Fruit fly (Drosophila melanogaster) whole organism, embryonic: Measurements from ENCODE around the gene SelT.

Experiments
- Asciz ChIP-seq: fragments of 200-800 bp; sonication (Bioruptor generic); optimal IDR thresholded peaks from 2 replicates; lab custom pipeline; 2017; ENCODE audit warnings: missing biosample characterization, mild to moderate bottlenecking, missing genetic modification characterization, missing genetic modification reagents
- Atf3 ChIP-seq: fragments of 200-800 bp; sonication (Bioruptor generic); optimal IDR thresholded peaks from 3 replicates; lab custom pipeline; 2016; ENCODE audit warnings: missing biosample characterization, missing genetic modification characterization
- CG10267 ChIP-seq: fragments of 200-800 bp; sonication (Bioruptor generic); optimal IDR thresholded peaks from 2 replicates; lab custom pipeline; 2018; ENCODE audit warnings: missing biosample characterization, mild to moderate bottlenecking, missing genetic modification characterization, moderate library complexity
- CG10654 ChIP-seq: fragments of 200-800 bp; sonication (Bioruptor generic); optimal IDR thresholded peaks from 2 replicates; lab custom pipeline; 2016; ENCODE audit warnings: missing biosample characterization, missing genetic modification characterization
- CG10959 ChIP-seq: fragments of 200-800 bp; sonication (Bioruptor generic); IDR thresholded peaks from 2 replicates; pipeline ENCODE4 v1.3.6; 2022; ENCODE audit warnings: missing biosample characterization, missing genetic modification characterization
- CG11093 ChIP-seq: fragments of 200-800 bp; sonication (Bioruptor generic); IDR thresholded peaks from 3 replicates; pipeline ENCODE4 v1.3.6; 2022; ENCODE audit warnings: missing biosample characterization, missing genetic modification characterization
- CG11696 ChIP-seq: fragments of 200-800 bp; sonication (Bioruptor generic); IDR thresholded peaks from 2 replicates; pipeline ENCODE4 v1.3.6; 2022; ENCODE audit warnings: missing biosample characterization, missing genetic modification characterization
- CG14050 ChIP-seq: fragments of 200-800 bp; sonication (Bioruptor generic); IDR thresholded peaks from 3 replicates; pipeline ENCODE4 v1.3.6; 2022; ENCODE audit warnings: missing biosample characterization, missing genetic modification characterization
- CG15011 ChIP-seq: fragments of 200-800 bp; sonication (Bioruptor generic); optimal IDR thresholded peaks from 3 replicates; lab custom pipeline; 2018; ENCODE audit warnings: missing biosample characterization, mild to moderate bottlenecking, missing genetic modification characterization
- CG16779 ChIP-seq: fragments of 200-800 bp; sonication (Bioruptor generic); IDR thresholded peaks from 2 replicates; pipeline ENCODE4 v1.3.6; 2022; ENCODE audit warnings: missing biosample characterization, missing genetic modification characterization
- CG16815 ChIP-seq: fragments of 200-800 bp; sonication (Bioruptor generic); optimal IDR thresholded peaks from 3 replicates; lab custom pipeline; 2017; ENCODE audit warnings: missing biosample characterization, mild to moderate bottlenecking, missing genetic modification characterization
- CG17328 ChIP-seq: fragments of 200-800 bp; sonication (Bioruptor generic); IDR thresholded peaks from 2 replicates; pipeline ENCODE4 v1.3.6; 2022; ENCODE audit warnings: missing biosample characterization, missing genetic modification characterization
- CG17361 ChIP-seq: fragments of 200-800 bp; sonication (Bioruptor generic); IDR thresholded peaks from 3 replicates; pipeline ENCODE4 v1.3.6; 2022; ENCODE audit warnings: missing biosample characterization, missing genetic modification characterization
- CG2129 ChIP-seq: fragments of 200-800 bp; sonication (Bioruptor generic); IDR thresholded peaks from 2 replicates; pipeline ENCODE4 v1.3.6; 2022; ENCODE audit warnings: missing biosample characterization, missing genetic modification characterization; ENCODE audit not compliant: partially characterized antibody
- CG2712 ChIP-seq: fragments of 200-800 bp; optimal IDR thresholded peaks from 3 replicates; lab custom pipeline; 2019; ENCODE audit warnings: missing biosample characterization, mild to moderate bottlenecking, missing genetic modification characterization, moderate library complexity
- CG3065 ChIP-seq: fragments of 200-800 bp; sonication (Bioruptor generic); optimal IDR thresholded peaks from 2 replicates; lab custom pipeline; 2016; ENCODE audit warnings: missing biosample characterization, missing genetic modification characterization
- CG34422 ChIP-seq: fragments of 200-800 bp; sonication (Bioruptor generic); IDR thresholded peaks from 3 replicates; pipeline ENCODE4 v1.3.6; 2022; ENCODE audit warnings: missing biosample characterization, missing genetic modification characterization
- CG4282 ChIP-seq: fragments of 200-800 bp; sonication (Bioruptor generic); optimal IDR thresholded peaks from 2 replicates; lab custom pipeline; 2016; ENCODE audit warnings: missing biosample characterization, missing genetic modification characterization
- CG4820 ChIP-seq: fragments of 200-800 bp; sonication (Bioruptor generic); optimal IDR thresholded peaks from 3 replicates; lab custom pipeline; 2016; ENCODE audit warnings: missing biosample characterization, missing genetic modification characterization
- CG7357 ChIP-seq: fragments of 200-800 bp; sonication (Bioruptor generic); IDR thresholded peaks from 3 replicates; pipeline ENCODE4 v1.3.6; 2022; ENCODE audit warnings: missing biosample characterization, missing genetic modification characterization
- CTCF ChIP-seq: fragments of 200-800 bp; sonication (Bioruptor generic); optimal IDR thresholded peaks from 2 replicates; lab custom pipeline; 2017; ENCODE audit warnings: missing biosample characterization, mild to moderate bottlenecking, missing genetic modification characterization, moderate library complexity
- Dip3 ChIP-seq: fragments of 200-800 bp; sonication (Bioruptor generic); optimal IDR thresholded peaks from 3 replicates; lab custom pipeline; 2016; ENCODE audit warnings: missing biosample characterization, missing genetic modification characterization
- E2f2 ChIP-seq: fragments of 200-800 bp; sonication (Bioruptor generic); IDR thresholded peaks from 2 replicates; pipeline ENCODE4 v1.3.6; 2022; ENCODE audit warnings: missing biosample characterization, missing genetic modification characterization
- Ets65A ChIP-seq: fragments of 200-800 bp; sonication (Bioruptor generic); peaks from one replicate; lab custom pipeline; 2016; ENCODE audit warnings: missing biosample characterization, missing genetic modification characterization
- Ets97D ChIP-seq: fragments of 200-800 bp; sonication (Bioruptor generic); optimal IDR thresholded peaks from 3 replicates; lab custom pipeline; 2016; ENCODE audit warnings: missing biosample characterization, missing genetic modification characterization
- HmgZ ChIP-seq: fragments of 200-800 bp; sonication (Bioruptor generic); optimal IDR thresholded peaks from 2 replicates; lab custom pipeline; 2018; ENCODE audit warnings: missing biosample characterization, mild to moderate bottlenecking, missing genetic modification characterization
- Lhr ChIP-seq: fragments of 200-800 bp; sonication (Bioruptor generic); optimal IDR thresholded peaks from 3 replicates; lab custom pipeline; 2017; ENCODE audit warnings: mild to moderate bottlenecking, missing biosample characterization, missing genetic modification reagents, missing genetic modification characterization
- Med ChIP-seq: fragments of 200-800 bp; sonication (Bioruptor generic); peaks from one replicate; lab custom pipeline; 2016; ENCODE audit warnings: missing biosample characterization, missing genetic modification characterization, mild to moderate bottlenecking, inconsistent platforms, moderate library complexity
- Meics ChIP-seq: fragments of 200-800 bp; sonication (Bioruptor generic); optimal IDR thresholded peaks from 2 replicates; lab custom pipeline; 2017; ENCODE audit warnings: missing biosample characterization, mild to moderate bottlenecking, missing genetic modification characterization
- NK7.1 ChIP-seq: fragments of 200-800 bp; sonication (Bioruptor generic); optimal IDR thresholded peaks from 3 replicates; lab custom pipeline; 2016; ENCODE audit warnings: missing biosample characterization, missing genetic modification characterization
- Rfx ChIP-seq: fragments of 200-800 bp; sonication (Bioruptor generic); IDR thresholded peaks from 2 replicates; pipeline ENCODE4 v1.3.6; 2022; ENCODE audit warnings: missing biosample characterization, missing genetic modification characterization
- TFAM ChIP-seq: fragments of 200-800 bp; sonication (Bioruptor generic); optimal IDR thresholded peaks from 2 replicates; lab custom pipeline; 2017; ENCODE audit warnings: missing biosample characterization, missing genetic modification characterization, inconsistent platforms
- ase ChIP-seq: fragments of 200-800 bp; sonication (Bioruptor generic); IDR thresholded peaks from 3 replicates; pipeline ENCODE4 v1.3.6; 2022; ENCODE audit warnings: missing biosample characterization, missing genetic modification characterization
- bab2 ChIP-seq: fragments of 200-800 bp; sonication (Bioruptor generic); optimal IDR thresholded peaks from 2 replicates; lab custom pipeline; 2016; ENCODE audit warnings: missing biosample characterization, missing genetic modification characterization
- cad ChIP-seq: fragments of >200 bp; optimal IDR thresholded peaks from 2 replicates; lab custom pipeline; 2017; ENCODE audit warnings: missing biosample characterization, missing genetic modification characterization
- chm ChIP-seq: fragments of 200-800 bp; sonication (Bioruptor generic); IDR thresholded peaks from 2 replicates; pipeline ENCODE4 v1.3.6; 2022; ENCODE audit warnings: missing biosample characterization, missing genetic modification characterization
- chn ChIP-seq: fragments of 200-800 bp; sonication (Bioruptor generic); optimal IDR thresholded peaks from 2 replicates; lab custom pipeline; 2016; ENCODE audit warnings: missing biosample characterization, missing genetic modification characterization
- dm ChIP-seq: fragments of 200-800 bp; sonication (Bioruptor generic); optimal IDR thresholded peaks from 3 replicates; lab custom pipeline; 2016; ENCODE audit warnings: missing biosample characterization, missing genetic modification characterization
- dmrt11E ChIP-seq: fragments of 200-800 bp; sonication (Bioruptor generic); optimal IDR thresholded peaks from 3 replicates; lab custom pipeline; 2018; ENCODE audit warnings: missing biosample characterization, mild to moderate bottlenecking, missing genetic modification characterization, moderate library complexity
- fd64A ChIP-seq: fragments of 200-800 bp; sonication (Bioruptor generic); optimal IDR thresholded peaks from 3 replicates; lab custom pipeline; 2018; ENCODE audit warnings: missing biosample characterization, mild to moderate bottlenecking, missing genetic modification characterization
- fu2 ChIP-seq: fragments of 200-800 bp; sonication (Bioruptor generic); optimal IDR thresholded peaks from 2 replicates; lab custom pipeline; 2016; ENCODE audit warnings: missing biosample characterization, missing genetic modification characterization
- gsb ChIP-seq: fragments of 200-800 bp; sonication (Bioruptor generic); IDR thresholded peaks from 2 replicates; pipeline ENCODE4 v1.3.6; 2022; ENCODE audit warnings: missing biosample characterization, missing genetic modification characterization
- gt ChIP-seq: fragments of 200-800 bp; sonication (Bioruptor generic); IDR thresholded peaks from 2 replicates; pipeline ENCODE4 v1.3.6; 2022; ENCODE audit warnings: missing biosample characterization, missing genetic modification characterization
- jing ChIP-seq: fragments of 200-800 bp; sonication (Bioruptor generic); optimal IDR thresholded peaks from 2 replicates; lab custom pipeline; 2018; ENCODE audit warnings: missing biosample characterization, mild to moderate bottlenecking, missing genetic modification characterization
- lbe ChIP-seq: fragments of 200-800 bp; sonication (Bioruptor generic); optimal IDR thresholded peaks from 2 replicates; lab custom pipeline; 2016; ENCODE audit warnings: missing biosample characterization, mild to moderate bottlenecking, missing genetic modification characterization
- nerfin-1 ChIP-seq: fragments of 200-800 bp; sonication (Bioruptor generic); optimal IDR thresholded peaks from 3 replicates; lab custom pipeline; 2019; ENCODE audit warnings: missing biosample characterization, mild to moderate bottlenecking, missing genetic modification characterization, moderate library complexity
- p53 ChIP-seq: fragments of 200-800 bp; sonication (Bioruptor generic); optimal IDR thresholded peaks from 2 replicates; lab custom pipeline; 2016; ENCODE audit warnings: missing biosample characterization, missing genetic modification characterization
- peb ChIP-seq: fragments of 200-800 bp; sonication (Bioruptor generic); IDR thresholded peaks from 2 replicates; pipeline ENCODE4 v1.3.6; 2022; ENCODE audit warnings: missing biosample characterization, missing genetic modification characterization
- sd ChIP-seq: fragments of 200-800 bp; sonication (Bioruptor generic); optimal IDR thresholded peaks from 3 replicates; lab custom pipeline; 2018; ENCODE audit warnings: missing biosample characterization, mild to moderate bottlenecking, missing genetic modification characterization, moderate library complexity
- sim ChIP-seq: fragments of 200-800 bp; sonication (Bioruptor generic); IDR thresholded peaks from 2 replicates; pipeline ENCODE4 v1.3.6; 2022; ENCODE audit warnings: missing biosample characterization, missing genetic modification characterization
- slou ChIP-seq: fragments of 200-800 bp; sonication (Bioruptor generic); optimal IDR thresholded peaks from 3 replicates; lab custom pipeline; 2016; ENCODE audit warnings: missing biosample characterization, missing genetic modification characterization
- stwl ChIP-seq: fragments of 200-800 bp; sonication (Bioruptor generic); optimal IDR thresholded peaks from 3 replicates; lab custom pipeline; 2018; ENCODE audit warnings: missing biosample characterization, mild to moderate bottlenecking, missing genetic modification characterization, moderate library complexity
- zfh1 ChIP-seq: fragments of 200-800 bp; sonication (Bioruptor generic); IDR thresholded peaks from 3 replicates; pipeline ENCODE4 v1.3.6; 2022; ENCODE audit warnings: missing biosample characterization, missing genetic modification characterization
- zfh2 ChIP-seq: fragments of 200-800 bp; sonication (Bioruptor generic); optimal IDR thresholded peaks from 2 replicates; lab custom pipeline; 2016; ENCODE audit warnings: missing biosample characterization, missing genetic modification characterization

The SelT gene

dm6 chr2L:4971329-4971798, 39.4 kb upstream of the SelT start, which contains the start of gene CG14043 (continued):
- peak; percentile 85 for TF ChIP-seq Lhr (GFP tag; lab: Kevin White, UChicago)
- TF ChIP-seq CG2129 (GFP tag; lab: Robert Waterston, UW) = no peak
- TF ChIP-seq CG17361 (GFP tag; lab: Robert Waterston, UW) = peak; percentile 8; the same call in 1 of the 3 replicates
- TF ChIP-seq Atf3 (GFP tag; lab: Kevin White, UChicago) = no peak
- no peak for TF ChIP-seq p53 (GFP tag; lab: Kevin White, UChicago)
- TF ChIP-seq gt (GFP tag; lab: Robert Waterston, UW) = no peak
- TF ChIP-seq zfh1 (GFP tag; lab: Robert Waterston, UW) = no peak
- no peak for TF ChIP-seq fu2
- TF ChIP-seq CG10654 = no peak
- no peak for TF ChIP-seq Asciz (GFP tag; lab: Kevin White, UChicago)
- peak; percentile 68 for TF ChIP-seq CG10267 (tag; lab: Kevin White, UChicago)
- TF ChIP-seq dm (GFP tag; lab: Kevin White, UChicago) = peak; percentile 35
- peak; percentile 50 for TF ChIP-seq HmgZ
- TF ChIP-seq gsb (GFP tag; lab: Robert Waterston, UW) = no peak
- TF ChIP-seq E2f2 (GFP tag; lab: Robert Waterston, UW) = peak; percentile 83
- TF ChIP-seq CG15011 (GFP tag; lab: Kevin White, UChicago) = no peak
- TF ChIP-seq Ets65A (GFP tag; lab: Kevin White, UChicago) = peak; percentile 61
- TF ChIP-seq Dip3 (GFP tag; lab: Kevin White, UChicago) = peak; percentile 32
- TF ChIP-seq ase (GFP tag; lab: Robert Waterston, UW) = no peak
- TF ChIP-seq zfh2 (GFP tag; lab: Kevin White, UChicago) = no peak
- no peak for TF ChIP-seq CG10959 (GFP tag; lab: Robert Waterston, UW)
- TF ChIP-seq slou (GFP tag; lab: Kevin White, UChicago) = peak; percentile 61
- TF ChIP-seq Rfx (GFP tag; lab: Robert Waterston, UW) = no peak
- no peak for TF ChIP-seq TFAM (GFP tag; lab: Kevin White, UChicago)
- TF ChIP-seq sd (tag; lab: Kevin White, UChicago) = peak; percentile 71
- no peak for TF ChIP-seq CG16779
- no peak for TF ChIP-seq chm
- peak; percentile 73 for TF ChIP-seq Med (GFP tag; lab: Kevin White, UChicago)
- peak; percentile 37 for TF ChIP-seq chn (GFP tag; lab: Kevin White, UChicago)
- no peak for TF ChIP-seq CG16815 (GFP tag; lab: Kevin White, UChicago)
- TF ChIP-seq dmrt11E = no peak
- TF ChIP-seq CG34422 (GFP tag; lab: Robert Waterston, UW) = no peak
- no peak for TF ChIP-seq CG17328
- TF ChIP-seq bab2 (GFP tag; lab: Kevin White, UChicago) = no peak
- TF ChIP-seq CG2712 = peak; percentile 69
- no peak for TF ChIP-seq CG11696 (GFP tag; lab: Robert Waterston, UW)
- no peak for TF ChIP-seq CG7357 (GFP tag; lab: Robert Waterston, UW)
- TF ChIP-seq CG3065 (GFP tag; lab: Kevin White, UChicago) = no peak
- TF ChIP-seq Meics = no peak
- TF ChIP-seq fd64A (GFP tag; lab: Kevin White, UChicago) = no peak
- TF ChIP-seq peb (GFP tag; lab: Robert Waterston, UW) = no peak
- peak; percentile 17 for TF ChIP-seq CTCF (GFP tag; lab: Kevin White, UChicago)
- TF ChIP-seq CG4282 = no peak
- no peak for TF ChIP-seq CG14050 (GFP tag; lab: Robert Waterston, UW)
- no peak for TF ChIP-seq lbe (GFP tag; lab: Kevin White, UChicago)
- no peak for TF ChIP-seq CG4820 (GFP tag; lab: Kevin White, UChicago)
- no peak for TF ChIP-seq nerfin-1
- no peak for TF ChIP-seq cad
- no peak for TF ChIP-seq sim (GFP tag; lab: Robert Waterston, UW)
- no peak for TF ChIP-seq jing
- TF ChIP-seq stwl (tag; lab: Kevin White, UChicago) = peak; percentile 84
- TF ChIP-seq NK7.1 (GFP tag; lab: Kevin White, UChicago) = no peak
- TF ChIP-seq CG11093 = no peak
- TF ChIP-seq Ets97D (GFP tag; lab: Kevin White, UChicago) = peak; percentile 81
